Worm (Caenorhabditis elegans) whole organism, late embryonic: ENCODE data around the gene zzz-1.

Source experiments
- C38D4.7 ChIP-seq: fragments of 200-800 bp; sonication (Bioruptor generic); optimal IDR thresholded peaks from 2 replicates; lab custom pipeline; 2018; ENCODE audit warnings: mild to moderate bottlenecking, missing genetic modification characterization, moderate library complexity, missing compliant biosample characterization
- F13H6.1 ChIP-seq: sonication (generic microtip); optimal IDR thresholded peaks from 2 replicates; lab custom pipeline; 2016; ENCODE audit warnings: missing genetic modification characterization, missing compliant biosample characterization
- K09A11.1 ChIP-seq: sonication (generic microtip); optimal IDR thresholded peaks from 2 replicates; lab custom pipeline; 2017; ENCODE audit warnings: antibody characterized with exemption, mild to moderate bottlenecking, missing genetic modification characterization, missing compliant biosample characterization; ENCODE audit not compliant: insufficient read depth
- T23F11.4 ChIP-seq: fragments of 200-800 bp; sonication (Bioruptor generic); optimal IDR thresholded peaks from 2 replicates; lab custom pipeline; 2018; ENCODE audit warnings: mild to moderate bottlenecking, missing genetic modification characterization, missing compliant biosample characterization
- Y22D7AL.16 ChIP-seq: sonication (generic microtip); optimal IDR thresholded peaks from 2 replicates; lab custom pipeline; 2016; ENCODE audit warnings: missing genetic modification characterization, missing compliant biosample characterization
- ceh-14 ChIP-seq: sonication (generic microtip); optimal IDR thresholded peaks from 2 replicates; lab custom pipeline; 2016; ENCODE audit warnings: missing genotype, missing genetic modification characterization, missing compliant biosample characterization
- ceh-18 ChIP-seq: sonication (generic microtip); optimal IDR thresholded peaks from 2 replicates; lab custom pipeline; 2016; ENCODE audit warnings: missing genetic modification characterization, missing compliant biosample characterization
- ceh-19 ChIP-seq: fragments of 200-800 bp; sonication (Bioruptor generic); optimal IDR thresholded peaks from 2 replicates; lab custom pipeline; 2018; ENCODE audit warnings: mild to moderate bottlenecking, missing genetic modification characterization, missing compliant biosample characterization
- ceh-22 ChIP-seq: sonication (generic microtip); optimal IDR thresholded peaks from 2 replicates; lab custom pipeline; 2017; ENCODE audit warnings: missing biosample characterization, missing genetic modification characterization
- ceh-30 ChIP-seq: fragments of 150-350 bp; optimal IDR thresholded peaks from 2 replicates; lab custom pipeline; 2014; ENCODE audit warnings: missing biosample characterization, missing genetic modification characterization
- ceh-45 ChIP-seq: fragments of 200-800 bp; sonication (Bioruptor generic); IDR thresholded peaks from 2 replicates; pipeline ENCODE4 v1.3.6; 2022; ENCODE audit warnings: missing genetic modification reagents, missing genetic modification characterization, missing compliant biosample characterization
- ceh-48 ChIP-seq: sonication (generic microtip); optimal IDR thresholded peaks from 2 replicates; lab custom pipeline; 2016; ENCODE audit warnings: missing genetic modification characterization, inconsistent platforms, missing compliant biosample characterization
- ceh-9 ChIP-seq: sonication (generic microtip); optimal IDR thresholded peaks from 2 replicates; lab custom pipeline; 2016; ENCODE audit warnings: mild to moderate bottlenecking, missing genetic modification characterization, inconsistent platforms, missing compliant biosample characterization
- che-1 ChIP-seq: sonication (generic microtip); optimal IDR thresholded peaks from 2 replicates; lab custom pipeline; 2016; ENCODE audit warnings: mild to moderate bottlenecking, missing genetic modification characterization, missing compliant biosample characterization
- dmd-4 ChIP-seq: sonication (generic microtip); optimal IDR thresholded peaks from 2 replicates; lab custom pipeline; 2016; ENCODE audit warnings: borderline replicate concordance, missing genetic modification characterization, missing compliant biosample characterization
- elt-4 ChIP-seq: sonication (generic microtip); optimal IDR thresholded peaks from 2 replicates; lab custom pipeline; 2016; ENCODE audit warnings: missing genetic modification characterization, missing compliant biosample characterization
- ets-4 ChIP-seq: sonication (generic microtip); optimal IDR thresholded peaks from 2 replicates; lab custom pipeline; 2016; ENCODE audit warnings: missing genetic modification characterization, missing compliant biosample characterization
- eyg-1 ChIP-seq: sonication (generic microtip); optimal IDR thresholded peaks from 2 replicates; lab custom pipeline; 2016; ENCODE audit warnings: missing genotype, missing genetic modification characterization, missing compliant biosample characterization
- hlh-15 ChIP-seq: sonication (generic microtip); optimal IDR thresholded peaks from 2 replicates; lab custom pipeline; 2016; ENCODE audit warnings: missing genetic modification characterization, missing compliant biosample characterization
- hlh-6 ChIP-seq: sonication (generic microtip); optimal IDR thresholded peaks from 2 replicates; lab custom pipeline; 2016; ENCODE audit warnings: missing genotype, missing genetic modification characterization, missing compliant biosample characterization
- hlh-8 ChIP-seq: sonication (generic microtip); optimal IDR thresholded peaks from 2 replicates; lab custom pipeline; 2016; ENCODE audit warnings: missing genotype, missing genetic modification characterization, missing compliant biosample characterization
- lim-6 ChIP-seq: sonication (generic microtip); optimal IDR thresholded peaks from 2 replicates; lab custom pipeline; 2016; ENCODE audit warnings: missing genetic modification characterization, missing compliant biosample characterization
- madf-2 ChIP-seq: sonication (generic microtip); optimal IDR thresholded peaks from 2 replicates; lab custom pipeline; 2017; ENCODE audit warnings: missing genetic modification characterization, missing compliant biosample characterization
- mec-3 ChIP-seq: sonication (generic microtip); optimal IDR thresholded peaks from 2 replicates; lab custom pipeline; 2016; ENCODE audit warnings: borderline replicate concordance, missing genetic modification characterization, missing compliant biosample characterization
- npax-4 ChIP-seq: sonication (generic microtip); optimal IDR thresholded peaks from 2 replicates; lab custom pipeline; 2016; ENCODE audit warnings: missing genetic modification characterization, missing compliant biosample characterization
- pha-4 ChIP-seq: fragments of 150-350 bp; optimal IDR thresholded peaks from 2 replicates; lab custom pipeline; 2018; ENCODE audit warnings: missing biosample characterization, missing genetic modification reagents, missing genetic modification characterization
- pqm-1 ChIP-seq: sonication (generic microtip); optimal IDR thresholded peaks from 2 replicates; lab custom pipeline; 2016; ENCODE audit warnings: missing genetic modification characterization, missing compliant biosample characterization
- pros-1 ChIP-seq: fragments of 150-350 bp; optimal IDR thresholded peaks from 2 replicates; lab custom pipeline; 2014; ENCODE audit warnings: missing biosample characterization, missing genetic modification reagents, missing genetic modification characterization
- sdc-2 ChIP-seq: sonication (generic microtip); optimal IDR thresholded peaks from 2 replicates; lab custom pipeline; 2016; ENCODE audit warnings: missing genotype, missing genetic modification characterization, missing compliant biosample characterization
- sox-4 ChIP-seq: sonication (generic microtip); optimal IDR thresholded peaks from 2 replicates; lab custom pipeline; 2017; ENCODE audit warnings: mild to moderate bottlenecking, missing genetic modification characterization, inconsistent platforms, missing compliant biosample characterization
- syd-9 ChIP-seq: sonication (generic microtip); optimal IDR thresholded peaks from 2 replicates; lab custom pipeline; 2016; ENCODE audit warnings: mild to moderate bottlenecking, missing genetic modification characterization, moderate library complexity, missing compliant biosample characterization
- tbx-2 ChIP-seq: sonication (generic microtip); optimal IDR thresholded peaks from 2 replicates; lab custom pipeline; 2016; ENCODE audit warnings: missing genetic modification characterization, missing compliant biosample characterization
- tbx-7 ChIP-seq: sonication (generic microtip); optimal IDR thresholded peaks from 2 replicates; lab custom pipeline; 2016; ENCODE audit warnings: missing genotype, missing genetic modification characterization, missing compliant biosample characterization
- unc-3 ChIP-seq, 2 experiments: fragments of 200-800 bp in 1 of 2; sonication (Bioruptor generic) in 1 of 2; sonication (generic microtip) in 1 of 2; conservative IDR thresholded peaks in 1 of 2; optimal IDR thresholded peaks in 1 of 2; 2 replicates each; pipeline versions ENCODE4 v1.3.6 to Lab custom; 2016 to 2022; ENCODE audit warnings: missing compliant biosample characterization in 2 of 2, missing genetic modification characterization in 2 of 2, missing genetic modification reagents in 1 of 2
- unc-42 ChIP-seq: sonication (generic microtip); optimal IDR thresholded peaks from 2 replicates; lab custom pipeline; 2016; ENCODE audit warnings: missing genotype, missing genetic modification characterization, missing compliant biosample characterization
- unc-55 ChIP-seq: sonication (generic microtip); optimal IDR thresholded peaks from 2 replicates; lab custom pipeline; 2017; ENCODE audit warnings: missing biosample characterization, missing genetic modification reagents, missing genetic modification characterization
- unc-86 ChIP-seq: sonication (generic microtip); optimal IDR thresholded peaks from 2 replicates; lab custom pipeline; 2016; ENCODE audit warnings: missing genetic modification characterization, missing compliant biosample characterization
- ztf-16 ChIP-seq: sonication (generic microtip); optimal IDR thresholded peaks from 2 replicates; lab custom pipeline; 2017; ENCODE audit warnings: missing genetic modification characterization, missing compliant biosample characterization

zzz-1 gene

DNA sequence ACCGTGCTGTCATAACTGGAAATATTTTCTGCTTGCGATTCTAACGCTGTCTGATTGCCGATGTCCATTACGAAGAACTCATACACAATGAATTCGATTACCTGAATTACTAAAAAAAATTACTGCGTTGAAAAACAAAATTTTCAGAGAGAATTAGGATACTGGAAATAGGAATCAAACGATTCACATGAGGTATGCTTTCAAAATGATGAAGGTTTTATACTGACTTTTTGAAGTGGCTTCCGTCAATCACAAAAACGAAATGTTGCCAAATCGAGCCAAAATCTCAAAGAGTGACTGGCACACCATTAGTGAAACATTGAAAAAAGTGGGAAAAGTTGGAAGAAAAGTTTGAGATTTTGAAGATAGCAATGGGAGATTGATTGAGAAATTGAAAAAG, at the start of gene zzz-1:
Gene zzz-1 (minus strand): TSS at position 101 of the 400 bp plus-strand sequence.
- no peak for TF ChIP-seq unc-55 (GFP tag; lab: Kevin White, UChicago)
- TF ChIP-seq mec-3 (tag; lab: Kevin White, UChicago), result no peak
- no peak for TF ChIP-seq F13H6.1 (tag; lab: Kevin White, UChicago)
- no peak for TF ChIP-seq tbx-7 (tag; lab: Kevin White, UChicago)
- TF ChIP-seq pqm-1 (tag; lab: Kevin White, UChicago), result no peak
- TF ChIP-seq C38D4.7 (GFP tag; lab: Kevin White, UChicago), result no peak

DNA sequence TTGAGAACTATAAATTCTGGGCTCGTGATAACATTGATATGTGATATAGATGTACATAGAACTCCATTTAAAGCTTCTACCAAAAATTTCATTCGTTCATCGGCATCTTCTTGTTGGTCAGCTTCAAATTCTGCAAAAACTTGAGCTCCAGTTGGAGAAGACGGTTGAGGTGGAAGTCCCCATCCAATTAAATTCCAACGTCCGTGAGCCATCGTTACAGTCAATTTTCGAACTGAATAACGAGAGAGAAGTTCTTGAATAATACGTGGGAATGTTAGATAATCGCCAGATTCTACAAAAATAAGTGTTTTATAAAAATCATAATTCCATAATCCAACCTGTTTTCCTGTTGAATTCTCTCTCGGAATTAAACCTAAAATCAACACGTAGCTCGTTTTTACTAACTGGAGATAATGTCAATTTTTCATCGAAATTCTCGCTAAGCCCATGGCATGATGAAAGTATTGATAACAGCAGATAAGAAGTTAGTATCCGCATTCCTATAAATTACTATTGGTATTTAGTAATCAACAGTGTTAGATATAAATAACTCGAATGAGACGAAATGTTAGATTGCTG, 49.4 kb upstream of the zzz-1 start, which contains the start of gene pigt-1:
Gene pigt-1 (minus strand): TSS at position 500 of the 579 bp plus-strand sequence.
- TF ChIP-seq eyg-1 (tag; lab: Kevin White, UChicago), result no peak
- no peak for TF ChIP-seq ceh-19 (GFP tag; lab: Kevin White, UChicago)
- TF ChIP-seq C38D4.7 (GFP tag; lab: Kevin White, UChicago), result no peak
- no peak for TF ChIP-seq tbx-7 (tag; lab: Kevin White, UChicago)
- no peak for TF ChIP-seq ceh-45
- no peak for TF ChIP-seq ets-4
- no peak for TF ChIP-seq ceh-48
- no peak for TF ChIP-seq che-1
- TF ChIP-seq dmd-4 (tag; lab: Kevin White, UChicago), result no peak
- no peak for TF ChIP-seq hlh-15 (tag; lab: Kevin White, UChicago)
- TF ChIP-seq ceh-14 (tag; lab: Kevin White, UChicago), result no peak
- TF ChIP-seq lim-6 (tag; lab: Kevin White, UChicago), result no peak
- no peak for TF ChIP-seq ztf-16
- TF ChIP-seq sox-4, result no peak
- TF ChIP-seq, all 69 proteins: peak for 0

DNA sequence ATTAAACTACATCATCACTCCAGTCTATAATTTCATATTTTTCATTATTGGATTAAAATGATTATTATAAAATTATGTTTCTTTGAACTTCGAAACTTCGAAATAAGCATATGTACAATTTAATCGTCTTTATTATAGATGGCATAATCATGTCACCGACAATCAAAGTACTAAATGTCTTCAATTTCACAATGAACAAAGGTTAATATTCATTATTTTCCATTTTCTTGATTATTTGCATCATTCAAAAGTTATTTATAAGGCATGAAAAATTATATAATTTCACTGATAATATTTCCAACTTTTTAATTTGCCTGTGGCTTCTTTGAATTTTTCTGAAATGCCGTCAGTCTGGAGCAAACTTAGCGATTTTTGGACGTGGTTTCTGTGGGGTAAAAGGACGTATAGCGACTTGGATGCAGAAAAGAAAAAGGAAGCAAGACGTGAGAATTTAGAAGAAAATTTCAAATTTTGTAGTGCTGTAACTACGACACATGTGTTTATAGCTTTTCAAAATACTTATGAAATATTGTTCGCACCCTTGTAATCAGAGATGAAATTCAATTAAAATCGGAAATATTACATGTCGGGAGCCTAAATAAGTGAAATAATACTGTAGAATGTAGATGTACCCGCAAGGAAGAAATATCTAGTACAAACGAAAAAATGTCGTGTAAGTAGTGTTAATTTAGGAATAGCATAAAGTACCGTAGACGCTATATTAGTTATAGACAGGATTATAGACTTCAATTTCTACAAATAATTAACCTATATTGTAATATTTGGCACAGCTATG, 46.9 kb upstream of the zzz-1 start, which contains the start of gene F17C11.13:
Gene F17C11.13 (plus strand): TSS at position 243 of the 796 bp plus-strand sequence.
- TF ChIP-seq elt-4 (no peak), unc-42 (no peak), ceh-22 (no peak), K09A11.1 (tag; lab: Kevin White, UChicago) (no peak), hlh-6 (no peak), pqm-1 (tag; lab: Kevin White, UChicago) (no peak), pros-1 (tag; lab: Kevin White, UChicago) (no peak), ceh-18 (tag; lab: Kevin White, UChicago) (no peak), npax-4 (no peak), ceh-48 (no peak)

DNA sequence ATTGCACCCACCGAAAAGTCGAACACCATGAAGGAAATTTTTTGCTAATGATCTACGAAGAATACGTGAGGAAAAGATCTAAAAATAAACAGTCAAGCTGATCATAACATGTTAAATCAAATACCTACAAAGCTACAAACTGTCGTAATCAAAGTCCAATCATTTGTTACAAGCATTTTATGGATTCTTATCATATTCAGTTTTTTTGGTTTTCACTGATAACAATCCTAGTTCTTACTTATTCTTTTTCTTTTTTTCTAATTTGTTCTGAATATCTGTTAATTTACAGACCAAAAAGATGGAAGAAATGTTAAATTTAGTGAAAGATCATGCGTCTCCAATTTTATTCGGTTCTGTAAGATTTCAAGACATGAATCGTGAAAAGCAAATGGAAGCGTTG, 45.9 kb upstream of the zzz-1 start, which contains the start of gene F17C11.6:
Gene F17C11.6 (plus strand): TSS at position 290 of the 400 bp plus-strand sequence.
- TF ChIP-seq mec-3 (tag; lab: Kevin White, UChicago) (no peak), T23F11.4 (no peak), hlh-6 (no peak), syd-9 (no peak), sdc-2 (tag; lab: Kevin White, UChicago) (no peak), unc-86 (tag; lab: Kevin White, UChicago) (no peak), ceh-30 (tag; lab: Kevin White, UChicago) (no peak), ceh-9 (no peak), dmd-4 (tag; lab: Kevin White, UChicago) (no peak), tbx-2 (no peak), ceh-48 (no peak), unc-3 (GFP tag; conservative IDR thresholded peaks at IDR 0.05; lab: Robert Waterston, UW) (no peak), unc-3 (tag; optimal IDR thresholded peaks at IDR 0.05; lab: Kevin White, UChicago) (no peak), Y22D7AL.16 (tag; lab: Kevin White, UChicago) (no peak), pha-4 (no peak), hlh-8 (tag; lab: Kevin White, UChicago) (no peak), madf-2 (tag; lab: Kevin White, UChicago) (no peak)
- TF ChIP-seq, all 69 proteins: peak for 0
